Worm (Caenorhabditis elegans) whole organism, L1 larva: ENCODE data around the gene T19C3.6.

ENCODE experiments used
- Y116A8C.19 ChIP-seq: sonication (generic microtip); optimal IDR thresholded peaks from 2 replicates; lab custom pipeline; 2016; ENCODE audit warnings: missing compliant biosample characterization, missing genetic modification characterization, borderline replicate concordance
- aha-1 ChIP-seq: fragments of 150-350 bp; optimal IDR thresholded peaks from 2 replicates; lab custom pipeline; 2014; ENCODE audit warnings: missing biosample characterization, missing genetic modification characterization
- ceh-82 ChIP-seq, 3 experiments: fragments of 150-350 bp in 1 of 3; sonication (generic microtip) in 2 of 3; optimal IDR thresholded peaks; 2 replicates each; lab custom pipeline; 2014 to 2017; ENCODE audit warnings: missing biosample characterization in 3 of 3, missing genetic modification characterization in 3 of 3
- elt-2 ChIP-seq: sonication (generic microtip); optimal IDR thresholded peaks from 2 replicates; lab custom pipeline; 2016; ENCODE audit warnings: missing genetic modification characterization, mild to moderate bottlenecking, inconsistent platforms, missing compliant biosample characterization, missing genetic modification reagents
- fos-1 ChIP-seq: fragments of 150-350 bp; optimal IDR thresholded peaks from 2 replicates; lab custom pipeline; 2014; ENCODE audit warnings: missing biosample characterization, missing genetic modification characterization
- mdl-1 ChIP-seq, 2 experiments: fragments of 150-350 bp; optimal IDR thresholded peaks; 2 replicates each; lab custom pipeline; 2014 to 2017; ENCODE audit warnings: missing biosample characterization in 2 of 2, missing genetic modification characterization in 2 of 2, inconsistent platforms in 1 of 2
- mep-1 ChIP-seq: fragments of 150-350 bp; optimal IDR thresholded peaks from 2 replicates; lab custom pipeline; 2014; ENCODE audit warnings: missing biosample characterization, missing genetic modification characterization
- nhr-11 ChIP-seq: fragments of 150-350 bp; optimal IDR thresholded peaks from 2 replicates; lab custom pipeline; 2014; ENCODE audit warnings: missing biosample characterization, missing genetic modification characterization
- nhr-237 ChIP-seq: fragments of 150-350 bp; optimal IDR thresholded peaks from 2 replicates; lab custom pipeline; 2014; ENCODE audit warnings: missing biosample characterization, missing genetic modification characterization
- nhr-77 ChIP-seq: fragments of 150-350 bp; optimal IDR thresholded peaks from 2 replicates; lab custom pipeline; 2014; ENCODE audit warnings: missing biosample characterization, missing genetic modification characterization
- tbx-2 ChIP-seq: sonication (generic microtip); optimal IDR thresholded peaks from 2 replicates; lab custom pipeline; 2016; ENCODE audit warnings: missing genetic modification characterization, missing compliant biosample characterization
- unc-130 ChIP-seq: fragments of 150-350 bp; optimal IDR thresholded peaks from 2 replicates; lab custom pipeline; 2017; ENCODE audit warnings: missing biosample characterization, missing genetic modification characterization, inconsistent platforms
- zag-1 ChIP-seq: fragments of 150-350 bp; optimal IDR thresholded peaks from 2 replicates; lab custom pipeline; 2014; ENCODE audit warnings: missing biosample characterization, missing genetic modification characterization
- ztf-4 ChIP-seq: fragments of 150-350 bp; optimal IDR thresholded peaks from 2 replicates; lab custom pipeline; 2014; ENCODE audit warnings: missing biosample characterization, missing genetic modification characterization

ce11 chrIII:657241-657640 lies 25.9 kb upstream of the T19C3.6 start:
- no peak for TF ChIP-seq nhr-77
- TF ChIP-seq tbx-2: no peak
- no peak for TF ChIP-seq unc-130
- TF ChIP-seq nhr-237 (tag; lab: Kevin White, UChicago): no peak
- no peak for TF ChIP-seq nhr-11 (tag; lab: Kevin White, UChicago)
- no peak for TF ChIP-seq aha-1 (tag; lab: Kevin White, UChicago)
- no peak for TF ChIP-seq ztf-4 (tag; lab: Kevin White, UChicago)
- TF ChIP-seq zag-1 (tag; lab: Kevin White, UChicago): no peak
- TF ChIP-seq mep-1 (tag; lab: Kevin White, UChicago): peak; percentile 65
- no peak for TF ChIP-seq mdl-1 (tag; optimal IDR thresholded peaks at IDR 0.05; lab: Kevin White, UChicago)
- TF ChIP-seq Y116A8C.19 (tag; lab: Kevin White, UChicago): no peak
- TF ChIP-seq elt-2 (tag; lab: Kevin White, UChicago): no peak
- TF ChIP-seq ceh-82 (tag; optimal IDR thresholded peaks at IDR 0.05; lab: Kevin White, UChicago): no peak
- TF ChIP-seq fos-1 (tag; lab: Kevin White, UChicago): no peak
